Worm (Caenorhabditis elegans) whole organism, L4/young adult: ENCODE results near the gene gon-1.
"Not testable (repeated sequence)": the region's sequence is repeated elsewhere in the genome, so short reads cannot be mapped to it uniquely, and the experiment has no call there.

ENCODE experiments used
- W03F9.2 ChIP-seq: fragments of 150-350 bp; optimal IDR thresholded peaks from 2 replicates; lab custom pipeline; 2014; ENCODE audit warnings: missing biosample characterization, missing genetic modification characterization
- dao-5 ChIP-seq: sonication (generic microtip); optimal IDR thresholded peaks from 2 replicates; lab custom pipeline; 2016; ENCODE audit warnings: missing genotype, missing genetic modification characterization, moderate library complexity, missing compliant biosample characterization
- him-1 ChIP-seq: sonication (generic microtip); optimal IDR thresholded peaks from 2 replicates; lab custom pipeline; 2016; ENCODE audit warnings: missing genotype, missing genetic modification reagents, missing genetic modification characterization, missing compliant biosample characterization

Gene gon-1

ce11 chrIV:9913064-9913463 lies 40.2 kb downstream of the gon-1 start:
- no peak for TF ChIP-seq W03F9.2 (tag; lab: Kevin White, UChicago)

DNA sequence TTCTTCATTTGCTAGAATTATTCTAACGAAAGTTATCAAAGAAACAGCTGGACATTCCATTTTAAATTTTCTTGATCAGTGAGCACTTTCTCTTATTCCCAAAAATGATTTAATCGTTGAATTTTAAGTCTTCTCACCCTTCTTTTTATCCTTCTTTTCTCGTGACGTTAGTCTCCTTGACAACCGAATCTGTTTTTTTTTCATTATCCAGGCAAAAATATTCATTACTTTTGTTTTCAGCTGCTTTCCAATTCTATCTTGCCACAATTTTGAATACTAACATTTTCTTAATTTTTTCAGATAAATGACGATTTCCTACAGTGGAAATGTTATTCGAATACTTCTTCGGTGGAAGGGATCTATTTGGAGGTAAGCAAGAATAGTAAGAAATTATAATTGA lies 49.6 kb downstream of the gon-1 start, which contains the start of gene best-13:
Gene best-13, plus strand, starts transcription at position 301 of the 400 bp plus-strand sequence.
- TF ChIP-seq dao-5 = no peak
- TF ChIP-seq W03F9.2 (tag; lab: Kevin White, UChicago) = no peak
- TF ChIP-seq him-1 (tag; lab: Kevin White, UChicago) = no peak

ce11 chrIV:9899227-9899626 lies 54.0 kb downstream of the gon-1 start:
- TF ChIP-seq him-1 (tag; lab: Kevin White, UChicago) (no peak), W03F9.2 (tag; lab: Kevin White, UChicago) (no peak), dao-5 (no peak)

DNA sequence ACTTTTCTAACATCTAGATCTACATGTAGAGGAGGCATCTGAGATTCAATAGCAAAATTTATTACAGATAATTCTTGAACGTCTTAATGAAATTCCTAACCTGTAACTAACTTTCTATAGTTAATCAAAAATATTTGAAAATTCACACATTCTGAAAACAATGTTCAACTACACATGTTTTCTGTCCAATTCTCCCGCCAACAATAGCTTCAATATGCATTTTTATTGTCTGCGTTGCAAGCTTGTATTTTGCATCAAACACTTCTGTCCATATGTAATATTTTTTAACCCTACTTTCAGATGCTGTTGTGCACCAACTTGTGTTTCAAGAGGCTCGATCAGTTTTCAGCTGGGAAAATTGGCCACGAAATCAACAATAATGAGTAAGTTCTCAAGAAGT lies 54.5 kb downstream of the gon-1 start, which contains the start of gene tbc-3:
Gene tbc-3, plus strand, starts transcription at position 301 of the 400 bp plus-strand sequence.
- TF ChIP-seq him-1 (tag; lab: Kevin White, UChicago) (no peak), dao-5 (no peak), W03F9.2 (tag; lab: Kevin White, UChicago) (no peak)

DNA sequence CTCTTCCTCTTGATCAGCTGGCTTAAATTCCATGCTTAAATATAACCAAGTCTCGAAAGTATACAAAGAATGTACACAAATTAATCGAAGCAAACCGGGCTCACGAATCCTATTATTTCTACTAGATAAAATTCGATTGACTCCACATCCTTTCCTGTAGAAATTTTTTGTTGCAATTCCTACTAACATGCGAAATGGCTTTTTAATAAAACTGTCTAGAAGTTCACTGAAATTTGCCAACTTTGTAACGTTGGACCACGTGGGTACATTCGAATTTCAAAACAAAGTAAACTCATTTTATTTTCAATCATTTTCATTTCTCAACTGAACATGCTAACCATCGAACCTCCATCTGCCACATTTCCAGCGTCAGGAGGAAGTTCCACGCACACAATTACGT lies 58.1 kb downstream of the gon-1 start, which contains the start of gene ssp-32:
Gene ssp-32, plus strand, starts transcription at position 301 of the 400 bp plus-strand sequence.
- no peak for TF ChIP-seq him-1 (tag; lab: Kevin White, UChicago)

- TF ChIP-seq him-1 (tag; lab: Kevin White, UChicago); W03F9.2 (tag; lab: Kevin White, UChicago); dao-5: not testable (repeated sequence)
Measured at ce11 chrIV:9894331-9894730, 58.9 kb downstream of the gon-1 start, which contains the start of gene msp-77. msp-77 (plus strand) TSS chrIV:9894631.

DNA sequence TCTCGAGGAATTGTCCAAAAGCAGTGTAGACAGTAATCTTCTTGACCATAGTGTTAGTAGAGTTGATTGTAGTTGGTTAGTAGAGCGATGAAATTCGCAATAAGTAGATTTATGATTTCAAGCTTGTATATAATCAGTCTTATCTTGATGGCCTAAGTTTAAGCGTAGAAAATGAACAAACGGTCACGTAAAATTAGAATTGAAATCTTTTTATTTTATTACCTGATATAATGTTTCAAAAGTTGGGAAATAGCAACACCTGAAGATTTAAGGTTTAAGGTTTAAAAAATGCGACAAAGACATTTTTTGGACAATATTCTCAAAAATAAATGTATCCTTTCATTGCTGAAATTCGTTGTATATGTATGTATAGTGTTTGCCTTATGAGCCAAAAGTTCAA lies 59.6 kb downstream of the gon-1 start, which contains the start of gene sss-1:
Gene sss-1, minus strand, starts transcription at position 101 of the 400 bp plus-strand sequence.
- not testable (repeated sequence) for TF ChIP-seq him-1 (tag; lab: Kevin White, UChicago); W03F9.2 (tag; lab: Kevin White, UChicago); dao-5

ce11 chrIV:9891938-9892337 lies 61.3 kb downstream of the gon-1 start, which contains the start of gene F32B6.4:
F32B6.4 (minus strand) TSS chrIV:9892038.
- TF ChIP-seq dao-5 (no peak), him-1 (tag; lab: Kevin White, UChicago) (no peak), W03F9.2 (tag; lab: Kevin White, UChicago) (no peak)

DNA sequence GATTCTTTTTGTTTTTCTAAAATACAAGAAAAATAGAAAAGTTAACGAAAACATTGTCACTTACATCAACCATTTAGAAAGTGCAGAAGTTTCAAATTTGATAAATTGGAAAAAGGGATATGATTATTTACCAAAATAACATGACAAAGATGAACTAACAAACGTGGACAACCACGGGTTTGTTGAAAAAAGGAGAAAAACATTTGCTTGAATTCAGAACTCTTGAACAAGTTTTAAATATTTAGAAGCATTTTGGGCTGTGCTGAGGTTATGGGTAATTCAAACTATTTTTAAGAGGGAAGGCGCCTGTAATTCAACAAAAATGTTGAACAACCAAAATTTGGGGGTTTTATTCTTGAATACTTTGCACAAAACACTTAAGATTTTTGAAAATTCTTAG lies 63.4 kb downstream of the gon-1 start, which contains the start of gene ttbk-3:
Gene ttbk-3, minus strand, starts transcription at position 101 of the 400 bp plus-strand sequence.
- no peak for TF ChIP-seq him-1 (tag; lab: Kevin White, UChicago)
- no peak for TF ChIP-seq dao-5
- TF ChIP-seq W03F9.2 (tag; lab: Kevin White, UChicago) = no peak

ce11 chrIV:9884257-9884656 lies 69.0 kb downstream of the gon-1 start, which contains the start of the genes prp-18 and mccc-1:
prp-18 (minus strand) TSS chrIV:9884383.
mccc-1 (plus strand) TSS chrIV:9884570.
- TF ChIP-seq him-1 (tag; lab: Kevin White, UChicago) (no peak), dao-5 (no peak), W03F9.2 (tag; lab: Kevin White, UChicago) (no peak)
